Worm (Caenorhabditis elegans) whole organism, L3 larva: Measurements from ENCODE around the gene F46F5.16.

Experiments used
- ama-1 ChIP-seq: fragments of 150-350 bp; optimal IDR thresholded peaks from 2 replicates; lab custom pipeline; 2018
- ceh-28 ChIP-seq: fragments of 150-350 bp; optimal IDR thresholded peaks from 2 replicates; lab custom pipeline; 2014; ENCODE audit warnings: missing biosample characterization, missing genetic modification reagents, missing genetic modification characterization
- ceh-82 ChIP-seq: fragments of 150-350 bp; optimal IDR thresholded peaks from 2 replicates; lab custom pipeline; 2014; ENCODE audit warnings: missing biosample characterization, missing genetic modification characterization
- ceh-9 ChIP-seq: sonication (generic microtip); optimal IDR thresholded peaks from 2 replicates; lab custom pipeline; 2018; ENCODE audit warnings: missing biosample characterization, missing genetic modification characterization
- daf-12 ChIP-seq: fragments of 150-350 bp; optimal IDR thresholded peaks from 2 replicates; lab custom pipeline; 2014; ENCODE audit warnings: missing biosample characterization, missing genetic modification reagents, missing genetic modification characterization
- elt-1 ChIP-seq: fragments of 150-350 bp; optimal IDR thresholded peaks from 2 replicates; lab custom pipeline; 2014; ENCODE audit warnings: missing biosample characterization, missing genetic modification characterization
- elt-2 ChIP-seq: sonication (generic microtip); optimal IDR thresholded peaks from 2 replicates; lab custom pipeline; 2016; ENCODE audit warnings: missing genetic modification reagents, mild to moderate bottlenecking, missing genetic modification characterization, missing compliant biosample characterization
- jun-1 ChIP-seq: fragments of 150-350 bp; optimal IDR thresholded peaks from 2 replicates; lab custom pipeline; 2014; ENCODE audit warnings: missing biosample characterization, missing genetic modification reagents, missing genetic modification characterization
- lin-39 ChIP-seq: fragments of 150-350 bp; optimal IDR thresholded peaks from 2 replicates; lab custom pipeline; 2018; ENCODE audit warnings: missing biosample characterization, missing genetic modification reagents, missing genetic modification characterization
- nhr-23 ChIP-seq: fragments of 150-350 bp; optimal IDR thresholded peaks from 2 replicates; lab custom pipeline; 2014; ENCODE audit warnings: missing biosample characterization, missing genetic modification reagents, missing genetic modification characterization
- skn-1 ChIP-seq: fragments of 150-350 bp; optimal IDR thresholded peaks from 2 replicates; lab custom pipeline; 2014; ENCODE audit warnings: missing biosample characterization, missing genetic modification characterization
- snpc-4 ChIP-seq: fragments of 150-350 bp; optimal IDR thresholded peaks from 2 replicates; lab custom pipeline; 2014; ENCODE audit warnings: missing biosample characterization, missing genetic modification characterization
- unc-62 ChIP-seq: fragments of 150-350 bp; sonication (generic microtip); optimal IDR thresholded peaks from 4 replicates; lab custom pipeline; 2014; ENCODE audit warnings: missing biosample characterization, missing genetic modification reagents, missing genetic modification characterization
- ztf-4 ChIP-seq: fragments of 150-350 bp; optimal IDR thresholded peaks from 2 replicates; lab custom pipeline; 2014; ENCODE audit warnings: missing biosample characterization, missing genetic modification characterization

DNA sequence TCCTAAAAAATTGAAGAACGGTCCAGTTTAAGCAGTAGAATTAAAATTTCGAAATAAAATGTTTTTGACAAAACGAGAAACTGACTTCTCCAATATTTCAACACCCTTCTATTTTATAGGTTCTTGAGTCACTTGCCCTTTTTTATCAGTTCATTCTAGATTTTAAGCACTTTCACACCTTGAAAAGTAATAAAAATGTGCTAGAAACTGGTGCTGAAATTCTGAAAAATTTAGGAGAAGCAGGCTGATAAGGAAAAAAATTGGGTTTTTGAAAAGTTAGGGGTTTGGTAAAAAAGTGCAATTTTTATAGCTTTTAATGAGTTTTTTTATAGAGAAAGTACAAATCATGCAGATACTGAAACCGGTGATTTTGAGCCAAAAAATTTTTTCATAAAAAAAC lies 26.8 kb upstream of the F46F5.16 start:
- TF ChIP-seq lin-39 (tag; lab: Kevin White, UChicago) (no peak), nhr-23 (tag; lab: Kevin White, UChicago) (no peak), snpc-4 (tag; lab: Kevin White, UChicago) (no peak), unc-62 (GFP tag; lab: Kevin White, UChicago) (no peak), ztf-4 (tag; lab: Kevin White, UChicago) (no peak), daf-12 (tag; lab: Kevin White, UChicago) (no peak), jun-1 (tag; lab: Kevin White, UChicago) (no peak), elt-2 (peak; percentile 49), ama-1 (no peak), ceh-82 (tag; lab: Kevin White, UChicago) (no peak), ceh-28 (no peak), ceh-9 (tag; lab: Kevin White, UChicago) (no peak), elt-1 (tag; lab: Kevin White, UChicago) (no peak), skn-1 (no peak)
